Worm (Caenorhabditis elegans): ENCODE results near the gene T19C3.7.

T19C3.7 gene

DNA sequence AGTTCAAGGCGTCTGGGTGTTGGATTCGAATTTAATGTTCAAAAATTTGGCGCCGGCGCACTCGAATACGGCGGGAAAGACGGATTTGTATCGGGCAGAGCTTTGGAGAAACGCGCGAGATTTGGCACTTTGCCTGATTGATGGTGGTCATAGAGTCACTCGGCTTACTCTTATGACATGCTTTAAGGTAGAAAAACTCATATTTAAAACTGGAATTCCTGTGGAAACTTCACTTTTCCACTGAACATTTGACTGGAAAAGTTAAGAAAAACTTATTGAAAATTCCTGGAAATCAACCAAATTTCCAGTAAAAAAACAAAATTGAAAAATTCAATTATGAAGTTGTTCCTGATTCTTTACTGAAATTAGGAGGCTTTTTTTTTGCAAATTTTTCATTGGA is 8.7 kb upstream of the T19C3.7 start:
- TF ChIP-seq unc-62 (GFP tag; optimal IDR thresholded peaks at IDR 0.05 in 1 of 2) (peak in 1 of 2 experiments; percentile 57), unc-62 (tag; optimal IDR thresholded peaks at IDR 0.05) (no peak), nhr-6 (tag; optimal IDR thresholded peaks at IDR 0.05) (no peak), rbr-2 (tag; optimal IDR thresholded peaks at IDR 0.05) (no peak)

DNA sequence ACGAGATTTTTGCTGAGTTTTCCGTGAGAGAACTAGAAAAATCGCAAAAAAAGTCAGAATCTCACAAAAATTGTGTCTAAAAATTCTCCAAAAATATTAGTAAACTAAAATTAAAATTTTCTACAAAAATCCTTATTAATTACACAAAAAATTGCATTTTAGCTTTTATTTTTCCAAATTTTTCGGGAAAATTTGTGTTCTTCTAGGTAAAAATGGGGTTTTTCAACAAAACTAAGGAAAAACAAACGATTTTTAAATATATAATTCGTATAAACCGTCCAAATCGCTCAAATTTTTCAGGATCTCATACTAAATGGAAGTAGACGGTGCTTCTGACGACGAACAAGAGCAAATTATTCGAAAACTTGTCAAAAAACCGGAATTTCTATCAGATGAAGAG is 5.8 kb upstream of the T19C3.7 start, which contains the start of gene W06E11.1:
TSS of gene W06E11.1 (plus strand) at position 301 of the 400 bp plus-strand sequence.
- TF ChIP-seq cey-2 (tag; optimal IDR thresholded peaks at IDR 0.05; ENCODE audit: borderline replicate concordance, insufficient read depth) (no peak), nhr-237 (tag; optimal IDR thresholded peaks at IDR 0.05) (no peak), dmd-8 (GFP tag; IDR thresholded peaks at IDR 0.05) (no peak), nhr-11 (tag; optimal IDR thresholded peaks at IDR 0.05) (no peak), nhr-77 (tag; optimal IDR thresholded peaks at IDR 0.05) (no peak), duxl-1 (tag; optimal IDR thresholded peaks at IDR 0.05; ENCODE audit: poor library complexity) (no peak), nhr-111 (GFP tag; optimal IDR thresholded peaks at IDR 0.05) (no peak), lin-38 (GFP tag; IDR thresholded peaks at IDR 0.05) (peak; percentile 38)

DNA sequence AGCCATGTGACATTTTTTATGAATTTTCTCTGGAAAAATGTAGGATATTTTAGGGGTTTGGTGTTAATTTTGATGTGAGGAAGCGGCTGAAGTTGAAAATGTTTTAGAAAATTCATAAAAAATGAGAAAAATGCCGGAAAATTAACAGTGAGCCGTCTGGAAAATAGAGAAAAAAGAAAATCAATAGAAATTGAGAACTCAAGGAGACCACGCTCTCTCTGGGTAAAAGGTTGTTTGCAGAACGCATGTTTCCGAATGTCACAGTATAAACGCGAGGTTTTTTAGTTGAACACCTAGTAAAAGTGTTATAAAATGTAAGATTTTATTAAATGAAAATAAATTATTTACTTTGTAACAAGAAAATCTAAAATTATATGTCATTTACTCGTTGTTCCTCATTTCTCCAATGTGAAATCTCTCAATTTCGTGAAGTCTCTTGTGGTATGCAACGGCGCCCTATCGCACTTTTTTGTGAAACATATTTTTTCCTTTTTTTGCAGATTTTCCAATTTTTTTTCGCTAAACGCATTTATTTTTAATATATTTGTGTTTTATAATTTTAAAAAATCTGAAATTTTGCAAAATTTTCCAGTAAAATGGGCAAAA is 4.3 kb upstream of the T19C3.7 start, which contains the start of the genes tag-266 and tag-267:
TSS of gene tag-266 (minus strand) at position 29 of the 606 bp plus-strand sequence.
TSS of gene tag-267 (plus strand) at position 593 of the 606 bp plus-strand sequence.
- TF ChIP-seq sdz-12 (GFP tag; optimal IDR thresholded peaks at IDR 0.05): no peak
- TF ChIP-seq T26A8.4 (GFP tag; IDR thresholded peaks at IDR 0.05): no peak
- peak in 1 of 2 experiments; percentile 73 for TF ChIP-seq lsy-2 (tag; optimal IDR thresholded peaks at IDR 0.05)
- TF ChIP-seq hmg-1.1 (GFP tag; IDR thresholded peaks at IDR 0.05): peak; percentile 55; the same call in 1 of the 2 replicates
- no peak for TF ChIP-seq ama-1 (optimal IDR thresholded peaks at IDR 0.05)
- peak; percentile 16; the same call in 1 of the 2 replicates for TF ChIP-seq ZK337.2 (GFP tag; IDR thresholded peaks at IDR 0.05)
- peak; percentile 76 for TF ChIP-seq rbr-2 (tag; optimal IDR thresholded peaks at IDR 0.05)
- no peak for TF ChIP-seq daf-16 (GFP tag; optimal IDR thresholded peaks at IDR 0.05)
- peak; percentile 32 for TF ChIP-seq daf-16 (tag; optimal IDR thresholded peaks at IDR 0.05)
- TF ChIP-seq nhr-28 (tag; optimal IDR thresholded peaks at IDR 0.05): peak; percentile 33
- no peak for TF ChIP-seq F10B5.3 (tag; optimal IDR thresholded peaks at IDR 0.05)
- TF ChIP-seq cey-2 (tag; optimal IDR thresholded peaks at IDR 0.05; ENCODE audit: borderline replicate concordance, insufficient read depth): no peak
- TF ChIP-seq unc-62 (GFP tag; optimal IDR thresholded peaks at IDR 0.05 in 1 of 2): no peak
- no peak for TF ChIP-seq unc-62 (tag; optimal IDR thresholded peaks at IDR 0.05)
- no peak for TF ChIP-seq R02D3.7 (tag; optimal IDR thresholded peaks at IDR 0.05)
- TF ChIP-seq lir-3 (tag; optimal IDR thresholded peaks at IDR 0.05): peak; percentile 46
- TF ChIP-seq nhr-102 (tag; optimal IDR thresholded peaks at IDR 0.05): no peak
- no peak for TF ChIP-seq mdt-29 (GFP tag; IDR thresholded peaks at IDR 0.05)
- TF ChIP-seq nhr-76 (tag; optimal IDR thresholded peaks at IDR 0.05): no peak
- TF ChIP-seq F26F4.8 (GFP tag; conservative IDR thresholded peaks at IDR 0.05): no peak
- TF ChIP-seq nhr-11 (tag; optimal IDR thresholded peaks at IDR 0.05): peak; percentile 44
- peak; percentile 63 for TF ChIP-seq aha-1 (tag)
- TF ChIP-seq mep-1 (tag; optimal IDR thresholded peaks at IDR 0.05): peak; percentile 78
- TF ChIP-seq saeg-2 (GFP tag; IDR thresholded peaks at IDR 0.05): no peak
- no peak for TF ChIP-seq attf-4 (tag; optimal IDR thresholded peaks at IDR 0.05)
- peak; percentile 57 for TF ChIP-seq hlh-30 (tag; optimal IDR thresholded peaks at IDR 0.05; ENCODE audit: insufficient read depth)
- TF ChIP-seq vab-7 (GFP tag; IDR thresholded peaks at IDR 0.05): peak; percentile 62; the same call in 1 of the 2 replicates
- peak; percentile 69 for TF ChIP-seq F37D6.2 (tag; optimal IDR thresholded peaks at IDR 0.05)
- TF ChIP-seq hif-1 (tag; optimal IDR thresholded peaks at IDR 0.05): peak in 1 of 2 experiments; percentile 91
- peak; percentile 47 for TF ChIP-seq dve-1 (tag; optimal IDR thresholded peaks at IDR 0.05; ENCODE audit: insufficient read depth)
- no peak for TF ChIP-seq zip-11 (GFP tag; IDR thresholded peaks at IDR 0.05)
- TF ChIP-seq spr-1 (tag; optimal IDR thresholded peaks at IDR 0.05): peak; percentile 23
- peak; percentile 36 for TF ChIP-seq hlh-11 (tag; optimal IDR thresholded peaks at IDR 0.05)
- peak; percentile 38; the same call in 1 of the 2 replicates for TF ChIP-seq pha-4 (GFP tag; IDR thresholded peaks at IDR 0.05)
- TF ChIP-seq pha-4 (tag; optimal IDR thresholded peaks at IDR 0.05): no peak
- TF ChIP-seq nhr-77 (tag; optimal IDR thresholded peaks at IDR 0.05): peak; percentile 91
- TF ChIP-seq fkh-10 (GFP tag; optimal IDR thresholded peaks at IDR 0.05): peak; percentile 62
- peak; percentile 97 for TF ChIP-seq lin-38 (GFP tag; IDR thresholded peaks at IDR 0.05)
- peak; percentile 94 for TF ChIP-seq unc-130 (GFP tag; optimal IDR thresholded peaks at IDR 0.05)
- TF ChIP-seq F49E8.2 (tag; optimal IDR thresholded peaks at IDR 0.05; ENCODE audit: borderline replicate concordance): no peak
- no peak for TF ChIP-seq nhr-237 (tag; optimal IDR thresholded peaks at IDR 0.05)

Measured in whole organism, L4 larva.